Worm (Caenorhabditis elegans): ENCODE data around the gene ZC196.8.
"Not testable (repeated sequence)": the region's sequence is repeated elsewhere in the genome, so short reads cannot be mapped to it uniquely, and the experiment has no call there.

Gene ZC196.8

DNA sequence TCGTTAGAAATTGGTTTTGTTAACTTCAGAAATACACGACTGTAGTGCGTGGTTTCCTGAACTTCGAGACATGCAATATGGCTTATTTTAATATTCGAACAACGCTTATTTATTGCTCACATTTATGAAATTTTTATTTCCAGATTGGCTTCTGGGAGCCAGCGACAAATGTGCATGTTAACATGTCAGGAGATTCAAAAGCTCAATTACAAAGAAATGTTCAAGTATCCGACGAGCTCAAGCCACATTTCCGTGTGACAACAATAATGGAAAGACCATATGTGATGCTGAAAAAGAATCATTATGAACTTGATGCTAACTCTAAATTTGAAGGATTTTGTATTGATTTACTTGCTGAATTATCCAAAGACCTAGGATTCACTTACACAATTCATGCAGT, 3.7 kb downstream of the ZC196.8 start:
- TF ChIP-seq ceh-40 (GFP tag; IDR thresholded peaks at IDR 0.05), result no peak
- no peak for TF ChIP-seq B0035.1 (tag; optimal IDR thresholded peaks at IDR 0.05)
- no peak for TF ChIP-seq zim-3 (tag; optimal IDR thresholded peaks at IDR 0.05)
- TF ChIP-seq tlf-1 (GFP tag; optimal IDR thresholded peaks at IDR 0.05), result no peak
- no peak for TF ChIP-seq D2030.7 (GFP tag; IDR thresholded peaks at IDR 0.05)

ce11 chrV:8716175-8716574, 5.9 kb downstream of the ZC196.8 start, which contains the start of gene glr-5:
Gene glr-5, plus strand, starts transcription at chrV:8716495.
- TF ChIP-seq T26A5.8 (tag; optimal IDR thresholded peaks at IDR 0.05) (no peak), nfyb-1 (GFP tag; IDR thresholded peaks at IDR 0.05) (no peak), F23B12.7 (tag; optimal IDR thresholded peaks at IDR 0.05; ENCODE audit: insufficient read depth) (no peak), F52B5.7 (tag; optimal IDR thresholded peaks at IDR 0.05) (no peak), attf-3 (GFP tag; conservative IDR thresholded peaks at IDR 0.05) (no peak), lsl-1 (GFP tag; optimal IDR thresholded peaks at IDR 0.05) (no peak), nhr-80 (tag; optimal IDR thresholded peaks at IDR 0.05) (no peak), nhr-120 (GFP tag; IDR thresholded peaks at IDR 0.05) (no peak), rec-8 (tag; optimal IDR thresholded peaks at IDR 0.05) (no peak), dox-1 (GFP tag; IDR thresholded peaks at IDR 0.05) (no peak), attf-5 (GFP tag; optimal IDR thresholded peaks at IDR 0.05) (no peak), efl-1 (GFP tag; optimal IDR thresholded peaks at IDR 0.05) (no peak), ceh-100 (GFP tag; IDR thresholded peaks at IDR 0.05) (no peak), D2030.7 (GFP tag; IDR thresholded peaks at IDR 0.05) (no peak), K11D2.4 (GFP tag; IDR thresholded peaks at IDR 0.05) (no peak), unc-130 (GFP tag; optimal IDR thresholded peaks at IDR 0.05) (no peak), mxl-1 (tag; optimal IDR thresholded peaks at IDR 0.05) (no peak)

- TF ChIP-seq madf-6 (GFP tag; IDR thresholded peaks at IDR 0.05), result no peak
- TF ChIP-seq cebp-1 (GFP tag; IDR thresholded peaks at IDR 0.05), result no peak
- no peak for TF ChIP-seq cebp-1 (tag; optimal IDR thresholded peaks at IDR 0.05)
- TF ChIP-seq Y56A3A.18 (GFP tag; IDR thresholded peaks at IDR 0.05), result no peak
These were observed 10.2 kb downstream of the ZC196.8 start, which contains the start of gene ZC178.2 for ce11 chrV:8711910-8712309. Gene ZC178.2, minus strand, starts transcription at chrV:8712010.

ce11 chrV:8696218-8696617, 25.8 kb downstream of the ZC196.8 start, which contains the start of gene ZC190.10:
Gene ZC190.10, minus strand, starts transcription at chrV:8696318.
- TF ChIP-seq egl-44 (GFP tag; IDR thresholded peaks at IDR 0.05); mcd-1 (GFP tag; IDR thresholded peaks at IDR 0.05); repo-1 (tag; optimal IDR thresholded peaks at IDR 0.05): not testable (repeated sequence)

DNA sequence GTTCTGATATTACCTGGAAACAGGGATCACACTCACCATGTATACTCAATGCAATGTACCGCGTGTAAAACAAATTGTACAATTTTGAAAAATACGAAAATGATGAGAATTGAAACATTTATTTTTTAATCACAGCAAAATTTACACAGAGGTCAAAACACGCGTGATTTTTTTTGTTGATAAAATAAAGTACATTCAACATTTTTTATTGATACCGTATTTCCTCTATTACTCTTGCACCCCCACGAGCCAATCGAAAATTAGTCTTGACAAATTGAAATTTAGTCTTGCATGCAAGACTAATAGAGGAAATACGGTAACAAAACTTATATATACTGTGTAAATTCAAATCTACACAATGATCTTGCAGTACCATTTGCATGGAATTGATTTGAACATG, 34.4 kb downstream of the ZC196.8 start, which contains the start of gene ZC190.8:
Gene ZC190.8, minus strand, starts transcription at position 101 of the 400 bp plus-strand sequence.
- no peak for TF ChIP-seq sdz-38 (tag; optimal IDR thresholded peaks at IDR 0.05)
- TF ChIP-seq ztf-26 (tag; optimal IDR thresholded peaks at IDR 0.05), result no peak
- no peak for TF ChIP-seq ztf-25 (GFP tag; IDR thresholded peaks at IDR 0.05)
- TF ChIP-seq F57C9.4 (tag; optimal IDR thresholded peaks at IDR 0.05), result no peak
- no peak for TF ChIP-seq cebp-2 (GFP tag; IDR thresholded peaks at IDR 0.05)
- no peak for TF ChIP-seq D2030.7 (GFP tag; IDR thresholded peaks at IDR 0.05)
- no peak for TF ChIP-seq efl-1 (GFP tag; optimal IDR thresholded peaks at IDR 0.05)
- no peak for TF ChIP-seq atf-7 (tag; optimal IDR thresholded peaks at IDR 0.05)
- no peak for TF ChIP-seq akir-1 (GFP tag; optimal IDR thresholded peaks at IDR 0.05)
- TF ChIP-seq let-526 (GFP tag; IDR thresholded peaks at IDR 0.05), result no peak
- no peak for TF ChIP-seq aptf-3 (GFP tag; IDR thresholded peaks at IDR 0.05)
- no peak for TF ChIP-seq F33H1.4 (GFP tag; IDR thresholded peaks at IDR 0.05)
- TF ChIP-seq nfya-1 (tag; optimal IDR thresholded peaks at IDR 0.05; ENCODE audit: borderline replicate concordance, insufficient read depth), result no peak
- TF ChIP-seq mel-28 (tag; optimal IDR thresholded peaks at IDR 0.05; ENCODE audit: borderline replicate concordance), result no peak
